Fruit fly (Drosophila melanogaster) S2 (cell line): ENCODE results near the gene CG14563.

ENCODE experiments used
- CG8478 ChIP-seq: fragments of >200 bp; optimal IDR thresholded peaks from 2 replicates; lab custom pipeline; 2018
- CTCF ChIP-seq, 2 experiments: fragments of >200 bp; optimal IDR thresholded peaks; 2 replicates each; lab custom pipeline; 2018

- TF ChIP-seq CG8478 (lab: Kevin White, UChicago) (no peak), CTCF (optimal IDR thresholded peaks at IDR 0.05; lab: Kevin White, UChicago) (no peak)
Observed at dm6 chr3L:21808568-21808967, 33.6 kb downstream of the CG14563 start, which contains the start of gene eg.
